Worm (Caenorhabditis elegans): Measurements from ENCODE around the gene Y69A2AR.32.

Y69A2AR.32 gene

DNA sequence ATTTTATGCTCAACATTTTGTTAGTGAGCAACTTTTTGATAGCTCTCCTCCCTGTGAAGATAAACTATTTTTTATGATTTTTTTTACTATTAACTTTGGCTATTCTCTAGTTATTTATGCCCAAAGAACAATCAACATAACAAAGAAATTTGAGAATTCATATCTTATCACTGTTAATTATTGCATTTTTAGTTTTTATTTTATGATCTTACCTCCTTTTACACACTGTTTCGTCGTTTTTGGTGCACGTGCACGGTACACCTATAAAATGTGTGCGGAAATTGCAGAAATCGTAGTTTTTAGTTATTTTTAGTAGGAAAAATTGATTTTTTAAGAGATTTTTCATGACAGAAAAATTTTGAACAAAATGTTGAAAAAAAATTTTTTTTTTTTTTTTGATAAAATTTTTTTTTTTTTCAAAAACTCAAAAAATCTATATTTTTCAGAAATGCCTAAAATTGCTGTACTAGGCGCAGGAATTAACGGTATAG, 3.6 kb downstream of the Y69A2AR.32 start, which contains the start of gene daao-1:
daao-1 (plus strand) TSS at position 441 of the 491 bp plus-strand sequence.
- no peak for TF ChIP-seq lin-11 (tag; optimal IDR thresholded peaks at IDR 0.05)
- no peak for TF ChIP-seq F13H6.1 (tag; optimal IDR thresholded peaks at IDR 0.05)
- TF ChIP-seq hlh-13 (GFP tag; optimal IDR thresholded peaks at IDR 0.05): no peak
- TF ChIP-seq ceh-45 (GFP tag; IDR thresholded peaks at IDR 0.05): no peak
- TF ChIP-seq hlh-8 (tag; optimal IDR thresholded peaks at IDR 0.05): no peak
- TF ChIP-seq ahr-1 (tag; optimal IDR thresholded peaks at IDR 0.05): no peak
- no peak for TF ChIP-seq pqm-1 (tag; optimal IDR thresholded peaks at IDR 0.05)
- no peak for TF ChIP-seq nhr-11 (tag; optimal IDR thresholded peaks at IDR 0.05)
- TF ChIP-seq eyg-1 (tag; optimal IDR thresholded peaks at IDR 0.05): no peak
- TF ChIP-seq lim-6 (tag; optimal IDR thresholded peaks at IDR 0.05): no peak
- no peak for TF ChIP-seq ceh-34 (tag; optimal IDR thresholded peaks at IDR 0.05)
- TF ChIP-seq ets-4 (tag; optimal IDR thresholded peaks at IDR 0.05): no peak
- no peak for TF ChIP-seq ceh-19 (GFP tag; optimal IDR thresholded peaks at IDR 0.05)
- no peak for TF ChIP-seq unc-42 (tag; optimal IDR thresholded peaks at IDR 0.05)
- no peak for TF ChIP-seq K09A11.1 (tag; optimal IDR thresholded peaks at IDR 0.05; ENCODE audit: insufficient read depth)
- no peak for TF ChIP-seq ztf-16 (tag; optimal IDR thresholded peaks at IDR 0.05)
- no peak for TF ChIP-seq ceh-24 (tag; optimal IDR thresholded peaks at IDR 0.05)
- no peak for TF ChIP-seq zip-5 (tag; optimal IDR thresholded peaks at IDR 0.05)

DNA sequence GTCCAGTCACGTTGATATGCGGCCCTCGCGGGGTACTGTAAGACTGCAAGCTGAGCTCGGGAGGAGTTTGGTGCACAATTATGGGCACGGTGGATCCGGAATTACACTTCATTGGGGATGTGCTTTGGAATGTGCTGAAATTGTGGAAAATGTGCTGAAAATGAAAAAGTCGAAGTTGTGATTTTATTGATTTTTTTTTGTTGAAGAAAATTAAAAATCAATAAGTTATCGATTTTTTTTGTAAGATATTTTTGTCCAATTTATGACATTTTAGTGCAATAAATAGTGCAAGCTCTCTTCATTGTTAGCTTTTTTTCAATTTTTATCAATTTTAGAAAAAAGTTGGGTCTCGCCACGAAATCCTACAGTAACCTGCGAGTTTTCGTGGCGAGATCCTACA, 6.6 kb downstream of the Y69A2AR.32 start:
- TF ChIP-seq ceh-34 (tag; optimal IDR thresholded peaks at IDR 0.05) (no peak), unc-86 (tag; optimal IDR thresholded peaks at IDR 0.05) (no peak), ceh-18 (tag; optimal IDR thresholded peaks at IDR 0.05) (no peak), C08G9.2 (tag; optimal IDR thresholded peaks at IDR 0.05) (no peak), odd-2 (tag; optimal IDR thresholded peaks at IDR 0.05) (no peak), unc-42 (tag; optimal IDR thresholded peaks at IDR 0.05) (no peak), madf-2 (tag; optimal IDR thresholded peaks at IDR 0.05) (no peak), ref-2 (tag; optimal IDR thresholded peaks at IDR 0.05) (no peak), ceh-45 (GFP tag; IDR thresholded peaks at IDR 0.05) (no peak), ahr-1 (tag; optimal IDR thresholded peaks at IDR 0.05) (no peak), Y22D7AL.16 (tag; optimal IDR thresholded peaks at IDR 0.05) (no peak), rnt-1 (tag; optimal IDR thresholded peaks at IDR 0.05) (no peak), ceh-24 (tag; optimal IDR thresholded peaks at IDR 0.05) (no peak), ceh-2 (tag; optimal IDR thresholded peaks at IDR 0.05) (no peak), ets-4 (tag; optimal IDR thresholded peaks at IDR 0.05) (no peak), hlh-13 (GFP tag; optimal IDR thresholded peaks at IDR 0.05) (no peak), ceh-19 (GFP tag; optimal IDR thresholded peaks at IDR 0.05) (no peak)

DNA sequence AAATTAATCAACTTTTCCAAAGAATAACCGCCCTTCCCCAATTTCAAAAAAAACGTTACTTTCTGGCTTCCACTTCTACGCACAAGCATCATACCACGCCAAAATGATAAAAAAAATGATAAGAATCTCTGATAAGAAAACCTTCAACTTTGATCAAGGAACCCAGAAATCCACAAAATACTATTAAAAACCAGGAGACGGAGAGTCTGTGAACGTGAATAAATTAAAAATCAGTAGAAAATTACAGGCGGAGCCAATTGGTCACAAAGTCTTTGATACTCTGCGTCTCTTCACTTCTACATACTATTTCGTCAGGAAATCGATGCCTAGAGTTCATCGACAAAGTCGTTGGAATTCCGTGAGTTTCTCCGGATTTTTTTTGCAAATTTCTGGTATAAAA, 8.4 kb downstream of the Y69A2AR.32 start, which contains the start of gene smf-3:
smf-3 (plus strand) TSS at position 259 of the 400 bp plus-strand sequence.
- peak; percentile 83 for TF ChIP-seq elt-2 (tag; optimal IDR thresholded peaks at IDR 0.05)
- no peak for TF ChIP-seq ceh-48 (tag; optimal IDR thresholded peaks at IDR 0.05)

DNA sequence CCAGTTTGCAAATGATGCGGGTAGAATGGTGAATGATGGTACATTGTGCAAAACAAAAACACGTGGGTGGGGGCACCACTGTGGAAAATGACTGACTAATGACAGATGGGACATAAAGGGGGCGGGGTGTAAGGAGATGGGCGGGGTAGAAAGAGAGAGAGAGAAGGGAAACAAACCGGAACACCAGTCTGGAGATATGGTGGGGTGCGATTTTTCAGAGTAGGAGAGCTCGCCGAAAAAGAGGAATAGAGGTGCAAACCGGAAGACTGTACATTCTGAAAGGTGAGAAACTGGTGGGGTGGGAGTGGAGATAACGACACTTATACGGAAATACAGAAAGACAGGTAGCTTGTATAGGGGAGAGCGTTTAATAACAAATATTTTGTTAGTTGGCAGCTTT, 17.9 kb downstream of the Y69A2AR.32 start, which contains the start of gene ngn-1:
ngn-1 (minus strand) TSS at position 101 of the 400 bp plus-strand sequence.
- no peak for TF ChIP-seq nhr-11 (tag; optimal IDR thresholded peaks at IDR 0.05)
- TF ChIP-seq sox-2 (GFP tag; IDR thresholded peaks at IDR 0.05): no peak
- TF ChIP-seq pax-1 (tag; optimal IDR thresholded peaks at IDR 0.05): no peak
- no peak for TF ChIP-seq tbx-7 (tag; optimal IDR thresholded peaks at IDR 0.05)
- TF ChIP-seq pqm-1 (tag; optimal IDR thresholded peaks at IDR 0.05): no peak
- no peak for TF ChIP-seq ceh-24 (tag; optimal IDR thresholded peaks at IDR 0.05)
- TF ChIP-seq pat-9 (tag; optimal IDR thresholded peaks at IDR 0.05): no peak
- TF ChIP-seq sox-4 (tag; optimal IDR thresholded peaks at IDR 0.05): no peak
- no peak for TF ChIP-seq npax-4 (tag; optimal IDR thresholded peaks at IDR 0.05)
- TF ChIP-seq nfya-1 (tag; optimal IDR thresholded peaks at IDR 0.05): no peak
- TF ChIP-seq ceh-31 (tag; optimal IDR thresholded peaks at IDR 0.05): no peak
- no peak for TF ChIP-seq elt-4 (tag; optimal IDR thresholded peaks at IDR 0.05)
- TF ChIP-seq unc-86 (tag; optimal IDR thresholded peaks at IDR 0.05): no peak
- no peak for TF ChIP-seq unc-55 (GFP tag; optimal IDR thresholded peaks at IDR 0.05)
- no peak for TF ChIP-seq dve-1 (tag; optimal IDR thresholded peaks at IDR 0.05)
- no peak for TF ChIP-seq hlh-30 (tag; optimal IDR thresholded peaks at IDR 0.05; ENCODE audit: insufficient read depth)
- TF ChIP-seq fax-1 (tag; optimal IDR thresholded peaks at IDR 0.05): no peak
- no peak for TF ChIP-seq fkh-10 (GFP tag; optimal IDR thresholded peaks at IDR 0.05)

All from whole organism, late embryonic.